Fruit fly (Drosophila melanogaster): ENCODE results near the gene CG4678.

dm6 chrX:16723203-16724173, 27.6 kb downstream of the CG4678 start:
- TF ChIP-seq toe (GFP tag; optimal IDR thresholded peaks at IDR 0.05) (peak; percentile 5), CG11617 (GFP tag; optimal IDR thresholded peaks at IDR 0.05) (peak; percentile 32), Mnt (GFP tag; optimal IDR thresholded peaks at IDR 0.05) (no peak), CG7045 (GFP tag; optimal IDR thresholded peaks at IDR 0.05) (no peak), CG14711 (tag; optimal IDR thresholded peaks at IDR 0.05) (no peak), kay (GFP tag; ENCODE audit: borderline replicate concordance) (no peak), bab1 (GFP tag; optimal IDR thresholded peaks at IDR 0.05) (peak; percentile 43), CG5204 (GFP tag; optimal IDR thresholded peaks at IDR 0.05) (peak; percentile 21), cic (GFP tag; optimal IDR thresholded peaks at IDR 0.05) (no peak)
